Worm (Caenorhabditis elegans): Measurements from ENCODE around the gene C24A8.5.
A peak's percentile ranks its signal among the peaks of the same experiment; 100 is the strongest.

Gene C24A8.5

DNA sequence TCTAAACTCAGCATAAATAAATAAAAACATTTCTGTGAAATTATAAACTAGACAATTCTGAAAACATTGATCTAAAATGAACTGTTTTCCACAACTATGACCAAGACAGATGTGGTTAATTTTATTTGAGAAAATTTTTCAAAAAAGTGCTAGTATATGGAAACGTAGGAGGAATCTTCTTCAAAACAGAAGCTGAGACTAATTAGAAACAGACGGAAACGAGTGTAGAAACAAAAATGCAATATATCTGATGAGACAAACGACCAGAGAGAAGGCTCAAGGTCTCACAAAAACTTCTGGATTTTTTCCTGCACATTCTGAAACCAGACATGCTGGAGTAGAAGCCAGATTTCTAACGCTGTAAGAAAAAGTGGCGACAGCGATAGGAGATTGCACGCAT, 32.8 kb downstream of the C24A8.5 start:
- TF ChIP-seq ceh-18 (tag; optimal IDR thresholded peaks at IDR 0.05) (no peak), nhr-11 (tag; optimal IDR thresholded peaks at IDR 0.05) (no peak), unc-86 (tag; optimal IDR thresholded peaks at IDR 0.05) (no peak), ref-2 (tag; optimal IDR thresholded peaks at IDR 0.05) (no peak), fkh-6 (tag; optimal IDR thresholded peaks at IDR 0.05) (no peak), sox-2 (GFP tag; IDR thresholded peaks at IDR 0.05) (no peak), elt-2 (tag; optimal IDR thresholded peaks at IDR 0.05) (no peak), pha-2 (tag; optimal IDR thresholded peaks at IDR 0.05) (no peak), K09A11.1 (tag; optimal IDR thresholded peaks at IDR 0.05; ENCODE audit: insufficient read depth) (no peak), hlh-15 (tag; optimal IDR thresholded peaks at IDR 0.05) (no peak), tbx-7 (tag; optimal IDR thresholded peaks at IDR 0.05) (no peak), unc-42 (tag; optimal IDR thresholded peaks at IDR 0.05) (no peak), ceh-2 (tag; optimal IDR thresholded peaks at IDR 0.05) (no peak), mec-3 (tag; optimal IDR thresholded peaks at IDR 0.05; ENCODE audit: borderline replicate concordance) (no peak), eyg-1 (tag; optimal IDR thresholded peaks at IDR 0.05) (no peak), dve-1 (tag; optimal IDR thresholded peaks at IDR 0.05) (no peak), npax-4 (tag; optimal IDR thresholded peaks at IDR 0.05) (no peak)

DNA sequence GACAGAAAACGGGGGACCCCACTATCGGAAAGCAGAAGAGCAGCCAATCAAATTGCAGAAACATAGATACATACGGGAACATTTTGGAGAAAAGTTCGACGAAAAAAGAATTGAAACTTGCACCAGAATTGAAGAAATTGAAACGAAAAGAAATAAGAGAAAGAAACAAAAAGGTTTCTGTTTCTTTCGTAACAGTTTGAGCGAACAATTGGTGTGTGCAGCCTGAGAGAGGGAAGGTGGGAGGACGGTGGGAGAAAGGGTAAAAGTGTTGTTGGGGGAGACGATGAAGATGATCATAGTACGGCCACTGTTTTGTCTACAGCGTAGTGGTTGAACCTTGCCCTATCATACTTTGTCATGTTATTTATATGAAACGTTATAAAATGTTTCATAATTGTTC, 33.8 kb downstream of the C24A8.5 start:
- TF ChIP-seq zip-5 (tag; optimal IDR thresholded peaks at IDR 0.05): no peak
- peak; percentile 40 for TF ChIP-seq che-1 (tag; optimal IDR thresholded peaks at IDR 0.05)

DNA sequence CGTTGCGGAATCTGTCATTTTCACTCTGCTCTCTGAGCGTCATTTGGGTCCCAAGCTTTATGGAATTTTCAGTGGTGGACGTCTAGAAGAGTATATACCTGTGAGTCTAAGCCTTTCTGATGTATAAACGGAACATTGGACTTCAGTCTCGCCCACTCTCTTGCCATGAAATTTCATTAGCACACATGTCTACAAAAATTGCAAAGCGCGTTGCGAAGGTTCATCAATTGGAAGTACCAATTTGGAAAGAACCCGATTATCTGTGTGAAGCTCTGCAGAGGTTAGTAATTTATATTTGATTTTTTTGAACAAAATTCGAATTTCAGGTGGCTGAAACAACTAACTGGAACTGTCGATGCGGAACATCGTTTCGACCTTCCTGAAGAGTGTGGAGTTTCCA, 38.9 kb downstream of the C24A8.5 start:
- TF ChIP-seq pha-4 (tag; optimal IDR thresholded peaks at IDR 0.05) (no peak), pros-1 (tag; optimal IDR thresholded peaks at IDR 0.05) (no peak), che-1 (tag; optimal IDR thresholded peaks at IDR 0.05) (no peak), lin-11 (tag; optimal IDR thresholded peaks at IDR 0.05) (no peak), nhr-232 (tag; optimal IDR thresholded peaks at IDR 0.05) (no peak), ceh-45 (GFP tag; IDR thresholded peaks at IDR 0.05) (no peak), ceh-19 (GFP tag; optimal IDR thresholded peaks at IDR 0.05) (no peak), C08G9.2 (tag; optimal IDR thresholded peaks at IDR 0.05) (no peak), fkh-10 (GFP tag; optimal IDR thresholded peaks at IDR 0.05) (no peak), ceh-48 (tag; optimal IDR thresholded peaks at IDR 0.05) (no peak), unc-86 (tag; optimal IDR thresholded peaks at IDR 0.05) (no peak), unc-3 (GFP tag; conservative IDR thresholded peaks at IDR 0.05) (no peak), unc-3 (tag; optimal IDR thresholded peaks at IDR 0.05) (no peak), fax-1 (tag; optimal IDR thresholded peaks at IDR 0.05) (no peak), madf-2 (tag; optimal IDR thresholded peaks at IDR 0.05) (no peak), elt-4 (tag; optimal IDR thresholded peaks at IDR 0.05) (no peak)

DNA sequence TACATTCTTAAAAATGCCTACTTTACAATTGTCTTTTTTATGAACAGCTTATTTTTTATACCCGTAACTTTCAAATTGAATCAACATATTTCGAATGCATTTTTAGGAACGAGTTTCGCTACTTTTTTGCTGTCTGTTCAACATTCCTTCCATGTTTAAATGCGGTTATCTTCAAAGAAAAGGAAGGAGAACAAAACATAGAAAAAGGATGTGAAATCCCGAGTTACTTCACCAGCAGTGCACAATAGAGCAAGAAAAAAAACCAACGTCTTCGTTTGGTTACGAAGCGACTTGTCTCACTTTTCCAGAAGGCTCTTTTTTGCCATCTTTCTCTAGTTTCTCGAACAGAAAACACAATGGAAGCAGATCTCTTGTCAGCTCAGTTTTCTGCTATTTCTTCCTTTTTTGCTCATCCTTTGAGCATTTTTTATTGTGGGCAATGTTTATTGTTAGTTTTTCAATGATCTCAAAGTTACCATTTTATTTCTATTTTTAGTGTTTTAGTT, 43.0 kb downstream of the C24A8.5 start, which contains the start of gene cka-2:
TSS of gene cka-2 (plus strand) at position 456 of the 506 bp plus-strand sequence.
- TF ChIP-seq unc-42 (tag; optimal IDR thresholded peaks at IDR 0.05) (peak; percentile 38), lin-11 (tag; optimal IDR thresholded peaks at IDR 0.05) (no peak)

DNA sequence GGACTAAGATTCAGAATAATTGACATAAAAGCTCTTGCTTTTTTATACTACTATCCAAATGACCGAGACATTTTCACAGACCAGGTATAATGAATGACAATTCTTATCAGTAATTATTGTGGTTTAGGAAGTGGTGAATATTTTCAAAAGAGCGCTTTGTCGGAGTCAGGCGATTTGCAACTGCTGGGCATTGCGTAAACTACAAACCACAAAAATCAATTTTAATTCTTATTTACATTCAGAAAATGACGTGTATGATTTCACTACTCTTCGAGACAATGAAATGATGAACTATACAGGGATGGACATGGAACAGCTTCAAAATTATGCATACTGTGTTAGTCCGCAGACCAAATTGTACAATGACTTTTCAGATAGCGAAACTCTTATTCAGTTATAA, 44.2 kb downstream of the C24A8.5 start:
- TF ChIP-seq lim-6 (tag; optimal IDR thresholded peaks at IDR 0.05) (no peak), pat-9 (tag; optimal IDR thresholded peaks at IDR 0.05) (no peak), Y22D7AL.16 (tag; optimal IDR thresholded peaks at IDR 0.05) (no peak), ceh-6 (GFP tag; optimal IDR thresholded peaks at IDR 0.05) (no peak)

Data from whole organism, late embryonic.